Fruit fly (Drosophila melanogaster): ENCODE measurements around the gene Zcchc7.

The Zcchc7 gene

dm6 chr3L:16865123-16865831, 20.1 kb downstream of the Zcchc7 start, which contains the start of gene Lmpt (continued):
- no peak for TF ChIP-seq Stat92E (GFP tag; optimal IDR thresholded peaks at IDR 0.05)
- no peak for TF ChIP-seq vfl (GFP tag; optimal IDR thresholded peaks at IDR 0.05)
- TF ChIP-seq slbo (GFP tag; IDR thresholded peaks at IDR 0.05) = no peak
- TF ChIP-seq scrt (GFP tag; optimal IDR thresholded peaks at IDR 0.05) = peak; percentile 43
- TF ChIP-seq lab (GFP tag; optimal IDR thresholded peaks at IDR 0.05) = no peak
- TF ChIP-seq CG34422 (GFP tag; IDR thresholded peaks at IDR 0.05) = peak; percentile 61; the same call in 1 of the 3 replicates
- TF ChIP-seq HLH4C (GFP tag; IDR thresholded peaks at IDR 0.05; ENCODE audit: partially characterized antibody) = no peak
- TF ChIP-seq knrl (GFP tag; IDR thresholded peaks at IDR 0.05; ENCODE audit: partially characterized antibody) = no peak
- TF ChIP-seq dm (GFP tag; optimal IDR thresholded peaks at IDR 0.05) = no peak
- TF ChIP-seq luna (GFP tag; optimal IDR thresholded peaks at IDR 0.05) = no peak
- peak; percentile 13 for TF ChIP-seq CG10267 (tag; optimal IDR thresholded peaks at IDR 0.05)
- TF ChIP-seq tna (GFP tag; IDR thresholded peaks at IDR 0.05; ENCODE audit: partially characterized antibody) = no peak
- TF ChIP-seq insv (GFP tag; optimal IDR thresholded peaks at IDR 0.05) = peak; percentile 81 to 96
- no peak for TF ChIP-seq bbx (GFP tag; IDR thresholded peaks at IDR 0.05; ENCODE audit: partially characterized antibody)
- peak; percentile 30 for TF ChIP-seq PHDP (tag; optimal IDR thresholded peaks at IDR 0.05)

dm6 chr3L:16865832-16866163, 20.6 kb downstream of the Zcchc7 start:
- TF ChIP-seq CG12659 (GFP tag; optimal IDR thresholded peaks at IDR 0.05) (no peak), caup (GFP tag; optimal IDR thresholded peaks at IDR 0.05; ENCODE audit: severe bottlenecking) (no peak), CG6791 (GFP tag; IDR thresholded peaks at IDR 0.05; ENCODE audit: partially characterized antibody) (no peak), sd (tag; optimal IDR thresholded peaks at IDR 0.05) (peak; percentile 96), sens (GFP tag) (peak; percentile 22), CG15073 (GFP tag; optimal IDR thresholded peaks at IDR 0.05) (no peak), Kr (GFP tag; optimal IDR thresholded peaks at IDR 0.05) (no peak), pnt (GFP tag; optimal IDR thresholded peaks at IDR 0.05) (no peak)

- no peak for TF ChIP-seq CG1024 (GFP tag; IDR thresholded peaks at IDR 0.05)
- TF ChIP-seq croc (GFP tag; conservative IDR thresholded peaks at IDR 0.05) = no peak
- TF ChIP-seq mirr (GFP tag; optimal IDR thresholded peaks at IDR 0.05) = peak; percentile 41
- TF ChIP-seq eve (GFP tag; optimal IDR thresholded peaks at IDR 0.05) = no peak
- TF ChIP-seq sd (tag; optimal IDR thresholded peaks at IDR 0.05) = peak; percentile 40
- peak; percentile 16 for TF ChIP-seq CG18599 (GFP tag; optimal IDR thresholded peaks at IDR 0.05)
- TF ChIP-seq Eip74EF (GFP tag; optimal IDR thresholded peaks at IDR 0.05) = peak in 1 of 2 experiments; percentile 48
- TF ChIP-seq Atf-2 (GFP tag; optimal IDR thresholded peaks at IDR 0.05) = no peak
- TF ChIP-seq Pdp1 (GFP tag; optimal IDR thresholded peaks at IDR 0.05) = peak in 1 of 2 experiments; percentile 61
- TF ChIP-seq CG7987 (GFP tag; optimal IDR thresholded peaks at IDR 0.05) = no peak
- no peak for TF ChIP-seq Ets65A (GFP tag)
- peak; percentile 39 for TF ChIP-seq sug (tag; optimal IDR thresholded peaks at IDR 0.05)
- TF ChIP-seq ara (GFP tag; IDR thresholded peaks at IDR 0.05) = no peak
- no peak for TF ChIP-seq sqz (GFP tag; optimal IDR thresholded peaks at IDR 0.05)
- TF ChIP-seq CG8924 (tag; optimal IDR thresholded peaks at IDR 0.05) = no peak
- no peak for TF ChIP-seq CG31388 (GFP tag; optimal IDR thresholded peaks at IDR 0.05)
- no peak for TF ChIP-seq CG6689 (GFP tag; IDR thresholded peaks at IDR 0.05)
- peak; percentile 35 for TF ChIP-seq GATAe (GFP tag; conservative IDR thresholded peaks at IDR 0.05)
- TF ChIP-seq lmd (GFP tag; IDR thresholded peaks at IDR 0.05) = no peak
- peak; percentile 29 for TF ChIP-seq BtbVII (GFP tag; optimal IDR thresholded peaks at IDR 0.05)
- TF ChIP-seq Doc2 (GFP tag; IDR thresholded peaks at IDR 0.05) = no peak
- TF ChIP-seq exex (tag; optimal IDR thresholded peaks at IDR 0.05) = peak; percentile 81
- no peak for TF ChIP-seq CG4424 (GFP tag; optimal IDR thresholded peaks at IDR 0.05)
- TF ChIP-seq wek (GFP tag; optimal IDR thresholded peaks at IDR 0.05) = no peak
- no peak for TF ChIP-seq CG12219 (GFP tag; optimal IDR thresholded peaks at IDR 0.05)
Measured at dm6 chr3L:16867190-16867589, 22.0 kb downstream of the Zcchc7 start.

All from whole organism, embryonic.